Worm (Caenorhabditis elegans) whole organism, L4 larva: ENCODE data around the gene Y67D8B.1.

Source experiments
- F10B5.3 ChIP-seq: sonication (generic microtip); optimal IDR thresholded peaks from 2 replicates; lab custom pipeline; 2016; ENCODE audit warnings: mild to moderate bottlenecking, missing genetic modification characterization, missing compliant biosample characterization
- F37D6.2 ChIP-seq: sonication (generic microtip); optimal IDR thresholded peaks from 2 replicates; lab custom pipeline; 2016; ENCODE audit warnings: mild to moderate bottlenecking, missing genetic modification characterization, missing compliant biosample characterization
- F44E2.7 ChIP-seq: fragments of 200-800 bp; sonication (Bioruptor generic); IDR thresholded peaks from 2 replicates; pipeline ENCODE4 v2.1.2; 2022; ENCODE audit warnings: missing genetic modification characterization, missing compliant biosample characterization
- R02D3.7 ChIP-seq: fragments of 150-350 bp; sonication (generic microtip); optimal IDR thresholded peaks from 3 replicates; lab custom pipeline; 2014; ENCODE audit warnings: missing biosample characterization, missing genetic modification characterization
- T26A8.4 ChIP-seq: fragments of 200-800 bp; sonication (Bioruptor generic); IDR thresholded peaks from 2 replicates; pipeline ENCODE4 v1.3.6; 2022; ENCODE audit warnings: missing genetic modification characterization, missing compliant biosample characterization
- Y105C5A.15 ChIP-seq: fragments of 200-800 bp; sonication (Bioruptor generic); IDR thresholded peaks from 2 replicates; pipeline ENCODE4 v1.3.6; 2022; ENCODE audit warnings: missing genetic modification characterization, missing compliant biosample characterization
- Y48G9A.11 ChIP-seq: fragments of 200-800 bp; sonication (Bioruptor generic); IDR thresholded peaks from 2 replicates; pipeline ENCODE4 v1.3.6; 2022; ENCODE audit warnings: missing genetic modification reagents, missing genetic modification characterization, missing compliant biosample characterization
- Y75B8A.6 ChIP-seq: fragments of 200-800 bp; sonication (Bioruptor generic); IDR thresholded peaks from 2 replicates; pipeline ENCODE4 v1.3.6; 2022; ENCODE audit warnings: missing genetic modification reagents, missing genetic modification characterization, missing compliant biosample characterization
- ZK337.2 ChIP-seq: fragments of 200-800 bp; sonication (Bioruptor generic); IDR thresholded peaks from 2 replicates; pipeline ENCODE4 v1.3.6; 2022; ENCODE audit warnings: missing genetic modification reagents, missing genetic modification characterization, missing compliant biosample characterization
- aha-1 ChIP-seq: fragments of 150-350 bp; peaks from one replicate; lab custom pipeline; 2014; ENCODE audit warnings: missing biosample characterization, missing genetic modification characterization
- arid-1 ChIP-seq: fragments of 200-800 bp; sonication (Bioruptor generic); conservative IDR thresholded peaks from 2 replicates; pipeline ENCODE4 v1.3.6; 2022; ENCODE audit warnings: missing genetic modification reagents, missing genetic modification characterization, missing compliant biosample characterization
- attf-4 ChIP-seq: sonication (generic microtip); optimal IDR thresholded peaks from 3 replicates; lab custom pipeline; 2017; ENCODE audit warnings: missing biosample characterization, missing genetic modification characterization
- ceh-32 ChIP-seq: sonication (generic microtip); optimal IDR thresholded peaks from 2 replicates; lab custom pipeline; 2016; ENCODE audit warnings: mild to moderate bottlenecking, missing genetic modification characterization, missing compliant biosample characterization; ENCODE audit not compliant: poor library complexity
- ceh-44 ChIP-seq: fragments of 200-800 bp; sonication (Bioruptor generic); IDR thresholded peaks from 2 replicates; pipeline ENCODE4 v1.3.6; 2022; ENCODE audit warnings: missing genetic modification reagents, missing genetic modification characterization, missing compliant biosample characterization
- ceh-62 ChIP-seq: sonication (generic microtip); optimal IDR thresholded peaks from 2 replicates; lab custom pipeline; 2017; ENCODE audit warnings: missing biosample characterization, missing genetic modification characterization
- ces-1 ChIP-seq: fragments of 150-350 bp; sonication (generic microtip); optimal IDR thresholded peaks from 4 replicates; lab custom pipeline; 2014; ENCODE audit warnings: missing biosample characterization, missing genetic modification reagents, missing genetic modification characterization
- cey-2 ChIP-seq: sonication (generic microtip); optimal IDR thresholded peaks from 3 replicates; lab custom pipeline; 2017; ENCODE audit warnings: missing genetic modification characterization, mild to moderate bottlenecking, missing compliant biosample characterization, antibody characterized with exemption, borderline replicate concordance; ENCODE audit not compliant: insufficient read depth
- daf-12 ChIP-seq: fragments of 150-350 bp; optimal IDR thresholded peaks from 2 replicates; lab custom pipeline; 2014; ENCODE audit warnings: missing biosample characterization, missing genetic modification reagents, missing genetic modification characterization
- daf-16 ChIP-seq, 3 experiments: sonication (generic microtip); optimal IDR thresholded peaks; 2 replicates each; lab custom pipeline; 2016 to 2017; ENCODE audit warnings: missing genetic modification characterization in 3 of 3, missing genetic modification reagents in 3 of 3, mild to moderate bottlenecking in 2 of 3, missing compliant biosample characterization in 2 of 3, missing biosample characterization in 1 of 3, moderate library complexity in 1 of 3
- daf-19 ChIP-seq: fragments of 200-800 bp; sonication (Bioruptor generic); conservative IDR thresholded peaks from 2 replicates; pipeline ENCODE4 v1.3.6; 2022; ENCODE audit warnings: missing genetic modification characterization, missing compliant biosample characterization
- dmd-6 ChIP-seq: fragments of 200-800 bp; sonication (Bioruptor generic); IDR thresholded peaks from 2 replicates; pipeline ENCODE4 v1.3.6; 2022; ENCODE audit warnings: missing genetic modification reagents, missing genetic modification characterization, missing compliant biosample characterization
- dmd-8 ChIP-seq: fragments of 200-800 bp; sonication (Bioruptor generic); IDR thresholded peaks from 2 replicates; pipeline ENCODE4 v1.3.6; 2022; ENCODE audit warnings: missing genetic modification characterization, missing compliant biosample characterization
- dpl-1 ChIP-seq: fragments of 150-350 bp; optimal IDR thresholded peaks from 2 replicates; lab custom pipeline; 2014; ENCODE audit warnings: missing biosample characterization, missing genetic modification reagents, missing genetic modification characterization
- egl-27 ChIP-seq: sonication (generic microtip); optimal IDR thresholded peaks from 3 replicates; lab custom pipeline; 2017; ENCODE audit warnings: missing biosample characterization, missing genetic modification reagents, missing genetic modification characterization
- fos-1 ChIP-seq: fragments of 150-350 bp; optimal IDR thresholded peaks from 2 replicates; lab custom pipeline; 2014; ENCODE audit warnings: missing biosample characterization, missing genetic modification characterization
- gei-8 ChIP-seq: fragments of 200-800 bp; sonication (Bioruptor generic); optimal IDR thresholded peaks from 2 replicates; lab custom pipeline; 2018; ENCODE audit warnings: mild to moderate bottlenecking, missing genetic modification characterization, missing compliant biosample characterization
- hlh-11 ChIP-seq: fragments of 200-800 bp; sonication (Bioruptor generic); optimal IDR thresholded peaks from 2 replicates; lab custom pipeline; 2018; ENCODE audit warnings: mild to moderate bottlenecking, missing genetic modification characterization, missing compliant biosample characterization
- hmg-1.1 ChIP-seq: fragments of 200-800 bp; sonication (Bioruptor generic); IDR thresholded peaks from 2 replicates; pipeline ENCODE4 v1.3.6; 2022; ENCODE audit warnings: missing genetic modification reagents, missing genetic modification characterization, missing compliant biosample characterization
- lim-7 ChIP-seq: fragments of 200-800 bp; sonication (Bioruptor generic); IDR thresholded peaks from 2 replicates; pipeline ENCODE4 v1.3.6; 2022; ENCODE audit warnings: missing genetic modification characterization, missing compliant biosample characterization
- lin-1 ChIP-seq: fragments of 200-800 bp; sonication (Bioruptor generic); IDR thresholded peaks from 2 replicates; pipeline ENCODE4 v1.3.6; 2022; ENCODE audit warnings: missing genetic modification reagents, missing genetic modification characterization, missing compliant biosample characterization
- lin-29 ChIP-seq: fragments of 200-800 bp; sonication (Bioruptor generic); IDR thresholded peaks from 2 replicates; pipeline ENCODE4 v1.3.6; 2022; ENCODE audit warnings: missing genetic modification reagents, missing genetic modification characterization, missing compliant biosample characterization
- lin-38 ChIP-seq: fragments of 200-800 bp; sonication (Bioruptor generic); IDR thresholded peaks from 2 replicates; pipeline ENCODE4 v1.3.6; 2022; ENCODE audit warnings: missing genetic modification reagents, missing genetic modification characterization, missing compliant biosample characterization
- mdl-1 ChIP-seq, 2 experiments: fragments of 150-350 bp in 1 of 2; sonication (generic microtip) in 1 of 2; optimal IDR thresholded peaks; 2 replicates each; lab custom pipeline; 2014 to 2017; ENCODE audit warnings: missing biosample characterization in 2 of 2, missing genetic modification characterization in 2 of 2
- mdt-29 ChIP-seq: fragments of 200-800 bp; sonication (Bioruptor generic); IDR thresholded peaks from 2 replicates; pipeline ENCODE4 v1.3.6; 2022; ENCODE audit warnings: missing genetic modification reagents, missing genetic modification characterization, missing compliant biosample characterization
- mep-1 ChIP-seq: fragments of 150-350 bp; sonication (generic microtip); optimal IDR thresholded peaks from 3 replicates; lab custom pipeline; 2014; ENCODE audit warnings: missing biosample characterization, missing genetic modification characterization
- mes-2 ChIP-seq: sonication (generic microtip); optimal IDR thresholded peaks from 2 replicates; lab custom pipeline; 2016; ENCODE audit warnings: missing genotype, mild to moderate bottlenecking, missing genetic modification characterization, missing compliant biosample characterization; ENCODE audit not compliant: poor library complexity, severe bottlenecking
- nhr-10 ChIP-seq: fragments of 150-350 bp; optimal IDR thresholded peaks from 2 replicates; lab custom pipeline; 2014; ENCODE audit warnings: missing biosample characterization, missing genetic modification characterization
- nhr-11 ChIP-seq: fragments of 150-350 bp; optimal IDR thresholded peaks from 2 replicates; lab custom pipeline; 2014; ENCODE audit warnings: missing biosample characterization, missing genetic modification characterization
- nhr-111 ChIP-seq: fragments of 200-800 bp; sonication (Bioruptor generic); optimal IDR thresholded peaks from 2 replicates; lab custom pipeline; 2018; ENCODE audit warnings: mild to moderate bottlenecking, missing genetic modification characterization, missing compliant biosample characterization
- nhr-25 ChIP-seq: sonication (generic microtip); optimal IDR thresholded peaks from 2 replicates; lab custom pipeline; 2017; ENCODE audit warnings: missing genetic modification characterization, mild to moderate bottlenecking, missing compliant biosample characterization, antibody characterized with exemption, moderate library complexity, borderline replicate concordance; ENCODE audit not compliant: insufficient read depth
- nhr-28 ChIP-seq: fragments of 150-350 bp; optimal IDR thresholded peaks from 2 replicates; lab custom pipeline; 2014; ENCODE audit warnings: missing biosample characterization, missing genetic modification characterization
- nhr-42 ChIP-seq: fragments of 200-800 bp; sonication (Bioruptor generic); IDR thresholded peaks from 2 replicates; pipeline ENCODE4 v1.3.6; 2022; ENCODE audit warnings: missing genetic modification characterization, missing compliant biosample characterization
- nhr-76 ChIP-seq: fragments of 150-350 bp; optimal IDR thresholded peaks from 2 replicates; lab custom pipeline; 2014; ENCODE audit warnings: missing biosample characterization, missing genetic modification characterization
- pqm-1 ChIP-seq: sonication (generic microtip); optimal IDR thresholded peaks from 2 replicates; lab custom pipeline; 2017; ENCODE audit warnings: missing biosample characterization, missing genetic modification characterization
- sdz-12 ChIP-seq: fragments of 200-800 bp; sonication (Bioruptor generic); optimal IDR thresholded peaks from 2 replicates; lab custom pipeline; 2018; ENCODE audit warnings: mild to moderate bottlenecking, missing genetic modification characterization, missing compliant biosample characterization
- set-16 ChIP-seq: fragments of 200-800 bp; sonication (Bioruptor generic); IDR thresholded peaks from 2 replicates; pipeline ENCODE4 v1.3.6; 2022; ENCODE audit warnings: missing genetic modification reagents, missing genetic modification characterization, missing compliant biosample characterization
- snpc-1.2 ChIP-seq: fragments of 200-800 bp; sonication (Bioruptor generic); IDR thresholded peaks from 2 replicates; pipeline ENCODE4 v1.3.6; 2022; ENCODE audit warnings: missing genetic modification reagents, missing genetic modification characterization, missing compliant biosample characterization
- unc-62 ChIP-seq, 3 experiments: fragments of 150-350 bp in 1 of 3; sonication (generic microtip); optimal IDR thresholded peaks in 2 of 3; peaks in 1 of 3; 1 replicate in 1 of 3; 2 replicates in 2 of 3; lab custom pipeline; 2014 to 2017; ENCODE audit warnings: missing biosample characterization in 3 of 3, missing genetic modification characterization in 3 of 3, missing genetic modification reagents in 3 of 3, missing genotype in 1 of 3
- zag-1 ChIP-seq: fragments of 150-350 bp; optimal IDR thresholded peaks from 2 replicates; lab custom pipeline; 2014; ENCODE audit warnings: missing biosample characterization, missing genetic modification characterization
- zip-2 ChIP-seq: fragments of 150-350 bp; optimal IDR thresholded peaks from 2 replicates; lab custom pipeline; 2014; ENCODE audit warnings: missing biosample characterization, missing genetic modification characterization
- ztf-7 ChIP-seq: fragments of 150-350 bp; optimal IDR thresholded peaks from 2 replicates; lab custom pipeline; 2014; ENCODE audit warnings: missing biosample characterization, missing genetic modification characterization

Y67D8B.1 gene

ce11 chrIV:3166896-3167295, 5.5 kb downstream of the Y67D8B.1 start (continued):
- TF ChIP-seq lin-1 (GFP tag; lab: Robert Waterston, UW) (no peak), sdz-12 (GFP tag; lab: Kevin White, UChicago) (no peak), mep-1 (tag; lab: Kevin White, UChicago) (peak; percentile 6), ztf-7 (tag; lab: Kevin White, UChicago) (no peak), nhr-10 (tag; lab: Kevin White, UChicago) (no peak), aha-1 (peak; percentile 76), zag-1 (tag; lab: Kevin White, UChicago) (no peak), daf-12 (tag; lab: Kevin White, UChicago) (no peak), lin-38 (GFP tag; lab: Robert Waterston, UW) (no peak), snpc-1.2 (GFP tag; lab: Robert Waterston, UW) (no peak), zip-2 (tag; lab: Kevin White, UChicago) (no peak), F44E2.7 (GFP tag; lab: Robert Waterston, UW) (no peak), dpl-1 (GFP tag; lab: Kevin White, UChicago) (no peak), attf-4 (tag; lab: Kevin White, UChicago) (no peak), fos-1 (no peak), unc-62 (GFP tag; optimal IDR thresholded peaks at IDR 0.05 in 1 of 2; lab: Kevin White, UChicago) (peak in 1 of 2 experiments; percentile 81), unc-62 (tag; optimal IDR thresholded peaks at IDR 0.05; lab: Kevin White, UChicago) (no peak), egl-27 (no peak), nhr-76 (tag; lab: Kevin White, UChicago) (no peak), arid-1 (GFP tag; lab: Robert Waterston, UW) (no peak), nhr-25 (no peak), ceh-32 (tag; lab: Kevin White, UChicago) (no peak), F37D6.2 (tag; lab: Kevin White, UChicago) (no peak), Y48G9A.11 (no peak), pqm-1 (tag; lab: Kevin White, UChicago) (peak; percentile 61), T26A8.4 (GFP tag; lab: Robert Waterston, UW) (no peak), hlh-11 (tag; lab: Kevin White, UChicago) (peak; percentile 65), ZK337.2 (no peak), daf-16 (GFP tag; optimal IDR thresholded peaks at IDR 0.05; lab: Kevin White, UChicago) (peak in 1 of 2 experiments; percentile 71), daf-16 (tag; optimal IDR thresholded peaks at IDR 0.05; lab: Kevin White, UChicago) (peak; percentile 85), gei-8 (no peak), lim-7 (no peak), ceh-44 (GFP tag; lab: Robert Waterston, UW) (no peak), nhr-111 (no peak), nhr-11 (tag; lab: Kevin White, UChicago) (no peak), R02D3.7 (tag; lab: Kevin White, UChicago) (no peak), Y75B8A.6 (no peak), ces-1 (GFP tag; lab: Kevin White, UChicago) (no peak), ceh-62 (tag; lab: Kevin White, UChicago) (no peak), mdl-1 (tag; optimal IDR thresholded peaks at IDR 0.05; lab: Kevin White, UChicago) (no peak), dmd-6 (GFP tag; lab: Robert Waterston, UW) (peak; percentile 71), Y105C5A.15 (GFP tag; lab: Robert Waterston, UW) (no peak), dmd-8 (no peak), nhr-28 (tag; lab: Kevin White, UChicago) (peak; percentile 96), set-16 (GFP tag; lab: Robert Waterston, UW) (no peak), cey-2 (no peak), F10B5.3 (tag; lab: Kevin White, UChicago) (no peak), hmg-1.1 (no peak), lin-29 (no peak), daf-19 (GFP tag; lab: Robert Waterston, UW) (no peak), nhr-42 (no peak), mdt-29 (GFP tag; lab: Robert Waterston, UW) (no peak), mes-2 (peak; percentile 29)
